Fruit fly (Drosophila melanogaster) Kc167 (cell line): ENCODE measurements around the gene Rint1.

Experiments used
- Myc ChIP-seq: fragments of >200 bp; optimal IDR thresholded peaks from 2 replicates; lab custom pipeline; 2017; ENCODE audit warnings: missing external identifiers
- Sin3A ChIP-seq: fragments of >200 bp; optimal IDR thresholded peaks from 2 replicates; lab custom pipeline; 2018; ENCODE audit warnings: missing external identifiers
- h ChIP-seq: fragments of >200 bp; optimal IDR thresholded peaks from 3 replicates; lab custom pipeline; 2018; ENCODE audit warnings: missing external identifiers
- insv ChIP-seq: fragments of >200 bp; optimal IDR thresholded peaks from 3 replicates; lab custom pipeline; 2018; ENCODE audit warnings: missing external identifiers
- psq ChIP-seq: fragments of >200 bp; optimal IDR thresholded peaks from 2 replicates; lab custom pipeline; 2017; ENCODE audit warnings: missing external identifiers
- ttk ChIP-seq: sonication (Bioruptor generic); optimal IDR thresholded peaks from 2 replicates; lab custom pipeline; 2017; ENCODE audit warnings: missing external identifiers

Rint1 gene

DNA sequence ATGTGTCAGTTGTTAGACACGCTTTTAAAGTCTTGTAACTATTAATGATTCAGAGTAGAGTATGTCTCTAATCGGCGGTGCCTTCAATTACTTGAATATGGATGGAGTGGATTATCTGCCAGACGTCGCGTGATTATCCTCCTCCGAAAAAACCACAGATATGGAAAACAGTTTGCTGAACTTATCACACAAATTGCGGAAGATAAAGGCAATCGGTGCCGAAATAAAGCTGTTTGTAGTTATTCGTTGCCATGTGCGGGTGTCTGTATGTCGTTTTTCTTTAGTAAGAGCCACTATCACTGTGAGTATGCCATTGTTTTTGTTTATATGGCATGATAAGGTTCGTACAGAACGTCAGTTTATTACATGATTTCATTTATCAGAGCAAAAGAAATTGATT lies 20.6 kb downstream of the Rint1 start:
- TF ChIP-seq h (lab: Kevin White, UChicago) (no peak), Sin3A (lab: Kevin White, UChicago) (no peak), Myc (lab: Kevin White, UChicago) (no peak), insv (lab: Kevin White, UChicago) (no peak)

DNA sequence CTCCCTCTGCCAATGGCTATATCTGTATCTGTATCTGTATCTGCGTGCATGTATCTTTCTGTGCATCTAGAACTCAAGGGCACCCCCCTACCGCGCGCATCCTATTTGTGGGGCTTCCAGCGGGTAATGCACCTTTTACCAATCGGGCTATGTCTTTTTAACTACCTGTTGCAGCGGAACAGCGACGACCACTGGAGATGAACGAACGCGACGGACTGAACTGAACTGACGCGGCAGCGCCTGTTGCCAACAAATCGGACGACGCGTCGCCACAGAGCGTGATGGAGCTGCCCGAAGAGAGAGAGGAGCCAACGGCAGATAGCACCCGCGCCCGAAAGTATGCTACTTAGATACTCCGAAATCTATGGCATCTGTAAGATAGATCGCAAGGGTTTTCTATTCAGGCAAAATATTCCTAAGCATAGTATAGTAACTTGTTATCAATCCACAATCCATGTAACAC lies 21.6 kb downstream of the Rint1 start, which contains the start of gene Cln7:
Gene Cln7, minus strand, starts transcription at position 219 of the 463 bp plus-strand sequence.
- TF ChIP-seq Sin3A (lab: Kevin White, UChicago) (no peak), psq (lab: Kevin White, UChicago) (no peak), Myc (lab: Kevin White, UChicago) (no peak), insv (lab: Kevin White, UChicago) (no peak), ttk (lab: Kevin White, UChicago) (no peak), h (lab: Kevin White, UChicago) (no peak)

DNA sequence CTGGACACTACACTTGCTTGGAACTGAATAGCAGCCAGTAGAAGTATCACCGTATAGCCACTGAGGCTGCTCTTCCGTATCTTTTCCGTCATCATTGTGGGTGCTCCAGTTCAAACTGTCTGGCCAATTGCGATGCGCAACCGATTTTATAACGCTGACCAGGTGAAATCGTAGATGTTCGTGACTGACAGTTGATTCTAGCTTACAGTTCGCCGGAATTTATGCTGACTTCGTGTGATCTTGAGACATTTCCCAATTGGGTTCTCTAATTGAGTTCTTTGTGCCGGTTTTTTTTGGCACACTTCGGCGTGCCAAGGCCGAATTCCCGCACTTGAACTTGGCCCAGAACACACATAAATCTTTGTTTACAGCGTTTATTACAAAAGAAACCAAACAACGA lies 23.5 kb downstream of the Rint1 start, which contains the start of gene CG14834:
Gene CG14834, minus strand, starts transcription at position 173 of the 400 bp plus-strand sequence.
- TF ChIP-seq h (lab: Kevin White, UChicago): no peak
- TF ChIP-seq Myc (lab: Kevin White, UChicago): no peak
- no peak for TF ChIP-seq psq (lab: Kevin White, UChicago)
- TF ChIP-seq Sin3A (lab: Kevin White, UChicago): no peak
- TF ChIP-seq insv (lab: Kevin White, UChicago): no peak
- no peak for TF ChIP-seq ttk (lab: Kevin White, UChicago)

DNA sequence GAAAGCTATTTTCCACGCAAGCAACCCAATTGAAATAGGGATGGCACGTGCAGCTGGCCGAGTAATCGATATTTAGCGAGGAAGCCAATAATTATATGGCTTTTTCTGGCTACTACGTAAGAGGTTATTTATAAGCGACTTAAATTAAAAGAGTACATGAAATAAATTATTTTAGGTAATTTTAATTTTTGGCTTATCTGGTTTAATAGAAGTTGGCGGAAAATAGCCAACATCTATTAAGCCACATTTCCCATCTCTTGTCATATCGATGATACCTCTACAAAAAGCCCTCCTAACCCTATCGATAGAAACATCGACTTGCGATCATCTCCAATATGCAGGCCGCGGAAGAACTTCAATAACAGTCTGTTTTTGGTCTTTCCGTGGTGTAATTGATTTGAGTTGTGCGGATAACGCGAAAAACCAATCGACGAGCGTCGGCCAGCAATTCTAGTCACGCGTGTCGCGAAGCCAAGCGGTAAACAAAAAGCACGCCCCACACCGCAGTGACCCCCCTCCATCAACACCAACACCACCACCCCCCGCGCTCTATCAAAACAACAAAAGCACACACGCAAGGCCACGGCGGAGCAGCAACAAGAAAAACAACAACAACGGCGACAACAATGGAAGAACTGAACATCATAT lies 24.7 kb downstream of the Rint1 start, which contains the start of the genes Srp19 and qm:
Gene Srp19, minus strand, starts transcription at position 51 of the 648 bp plus-strand sequence.
Gene qm, plus strand, starts transcription at position 330 of the 648 bp plus-strand sequence.
- no peak for TF ChIP-seq ttk (lab: Kevin White, UChicago)
- TF ChIP-seq Sin3A (lab: Kevin White, UChicago): no peak
- TF ChIP-seq psq (lab: Kevin White, UChicago): no peak
- no peak for TF ChIP-seq Myc (lab: Kevin White, UChicago)
- TF ChIP-seq insv (lab: Kevin White, UChicago): no peak

DNA sequence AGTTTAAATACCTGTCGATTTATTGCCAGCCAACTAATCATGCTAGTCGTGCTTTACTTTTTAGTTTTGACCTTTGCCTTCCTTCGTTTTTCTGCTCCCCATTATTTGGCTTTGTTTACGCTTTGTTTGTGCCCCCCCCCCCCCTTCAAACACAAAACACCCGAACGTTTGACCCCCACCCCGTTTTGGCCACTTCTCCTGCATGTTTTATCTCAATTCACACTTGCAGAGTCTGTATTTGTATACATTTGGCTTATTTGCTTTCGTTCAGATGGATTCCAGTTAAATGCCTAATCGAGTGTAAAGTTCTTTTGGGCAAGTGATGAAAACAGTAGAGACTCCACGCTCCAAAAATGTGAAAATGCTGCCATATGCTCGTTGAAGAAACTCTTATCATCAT lies 25.9 kb downstream of the Rint1 start:
- TF ChIP-seq ttk (lab: Kevin White, UChicago) (no peak), h (lab: Kevin White, UChicago) (no peak)

DNA sequence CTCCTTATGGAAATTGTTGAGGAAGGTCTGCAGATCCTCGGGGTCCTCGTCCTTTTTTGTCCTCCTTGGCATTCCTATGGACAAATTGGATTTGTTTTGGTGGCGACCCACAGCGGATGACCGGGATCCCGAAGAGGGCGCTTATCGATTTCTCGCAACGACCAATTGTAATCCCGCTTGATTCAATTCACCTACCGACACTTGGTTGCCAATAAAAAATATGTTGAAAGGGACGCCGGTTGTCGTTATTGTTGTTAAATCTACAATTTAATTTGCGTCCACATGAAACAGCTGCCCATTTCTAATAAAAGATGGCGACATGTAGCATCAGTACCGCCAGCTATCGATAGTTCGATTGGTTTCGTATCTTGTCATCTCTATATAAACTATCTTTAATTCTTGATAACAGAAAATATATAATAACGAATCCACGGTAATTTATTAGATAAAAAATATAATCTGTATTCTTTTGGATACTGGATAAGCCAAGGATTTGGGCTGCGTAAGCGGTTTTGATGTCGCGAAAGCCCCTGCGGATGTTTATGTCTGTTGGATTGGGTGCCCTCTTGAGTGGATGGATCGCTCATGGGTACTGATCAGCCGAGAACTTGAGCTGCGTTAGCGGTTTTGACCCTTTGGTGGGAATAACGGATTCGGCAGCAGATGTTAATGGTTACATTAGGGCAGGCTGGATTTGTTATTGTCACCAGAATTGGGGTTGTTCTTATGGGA lies 33.1 kb downstream of the Rint1 start, which contains the start of gene CTCF:
Gene CTCF, minus strand, starts transcription at position 328 of the 732 bp plus-strand sequence.
- TF ChIP-seq psq (lab: Kevin White, UChicago) (no peak), ttk (lab: Kevin White, UChicago) (no peak), insv (lab: Kevin White, UChicago) (no peak), h (lab: Kevin White, UChicago) (no peak), Myc (lab: Kevin White, UChicago) (no peak), Sin3A (lab: Kevin White, UChicago) (no peak)

DNA sequence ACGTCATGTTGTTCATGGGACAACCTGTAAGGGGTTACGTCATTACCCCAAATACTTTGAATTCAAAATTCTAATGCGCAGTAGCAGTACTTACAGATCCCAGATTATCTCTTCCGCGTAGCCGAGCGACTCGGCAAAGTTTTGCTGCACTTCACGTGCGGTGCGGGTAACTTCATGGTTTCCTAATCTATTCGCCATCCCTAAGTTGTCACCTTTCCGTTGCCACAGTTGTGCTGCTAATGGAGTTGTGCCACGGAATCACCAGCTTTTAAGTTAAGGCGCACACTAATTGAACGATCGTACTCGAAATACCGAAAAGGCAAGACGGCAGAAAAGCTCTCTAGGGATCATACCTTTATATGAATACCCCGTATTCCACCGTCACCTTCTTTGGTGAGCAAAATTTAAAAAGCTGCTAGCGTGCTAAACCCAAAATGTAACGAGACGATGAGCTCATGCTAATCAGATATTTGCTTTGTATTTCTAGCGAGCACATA lies 36.5 kb downstream of the Rint1 start, which contains the start of gene pst:
Gene pst, minus strand, starts transcription at position 437 of the 497 bp plus-strand sequence.
- TF ChIP-seq insv (lab: Kevin White, UChicago): no peak

DNA sequence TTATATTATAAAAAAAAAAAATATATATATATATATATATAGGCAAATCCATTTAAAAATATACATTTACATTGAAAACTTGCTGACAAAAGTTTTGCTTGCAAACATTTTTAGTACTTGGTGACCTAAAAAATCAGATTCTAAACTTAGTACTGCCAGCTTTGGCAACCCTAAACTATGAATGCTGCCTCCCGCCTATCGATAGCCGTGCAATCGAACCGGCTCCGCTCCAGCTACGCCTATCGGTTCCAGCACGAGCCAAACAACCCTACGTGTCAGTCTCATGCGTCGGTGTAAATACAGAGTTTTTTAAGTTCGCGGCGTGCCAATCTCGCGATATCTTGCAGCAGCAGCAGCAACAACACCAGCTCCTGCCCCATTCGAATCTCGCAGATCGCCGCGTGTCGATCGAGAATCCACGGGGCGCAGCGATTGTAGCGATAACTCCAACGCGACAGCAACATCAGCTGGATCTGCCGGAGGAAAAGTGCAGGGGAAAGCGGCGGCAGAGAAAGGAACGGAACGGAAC lies 37.0 kb downstream of the Rint1 start, which contains the start of gene Sec63:
Gene Sec63, plus strand, starts transcription at position 238 of the 529 bp plus-strand sequence.
- TF ChIP-seq h (lab: Kevin White, UChicago): no peak
- no peak for TF ChIP-seq Myc (lab: Kevin White, UChicago)
- no peak for TF ChIP-seq ttk (lab: Kevin White, UChicago)
- TF ChIP-seq psq (lab: Kevin White, UChicago): no peak
- TF ChIP-seq Sin3A (lab: Kevin White, UChicago): no peak
- TF ChIP-seq insv (lab: Kevin White, UChicago): no peak

DNA sequence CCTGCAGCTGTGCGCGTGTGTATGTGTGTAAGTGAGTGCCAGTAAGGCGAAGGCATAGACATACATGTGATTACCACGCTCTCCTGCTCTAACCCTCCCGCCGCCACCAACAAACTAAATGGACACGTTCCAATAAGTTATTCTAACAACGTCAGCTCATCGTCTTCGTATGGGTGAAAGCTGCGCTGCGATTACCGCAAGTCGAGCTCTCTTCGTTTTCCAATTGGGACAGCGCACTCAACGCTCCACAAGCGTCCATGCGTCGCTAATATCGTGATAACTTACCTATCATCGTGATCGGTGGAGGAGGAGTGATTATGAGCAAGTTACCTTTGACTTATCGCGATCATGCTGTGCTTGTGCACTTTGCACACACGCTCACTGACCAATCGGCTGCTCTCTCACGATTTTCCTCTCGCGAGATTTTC lies 37.7 kb downstream of the Rint1 start:
- TF ChIP-seq Myc (lab: Kevin White, UChicago) (no peak), psq (lab: Kevin White, UChicago) (no peak), Sin3A (lab: Kevin White, UChicago) (no peak), h (lab: Kevin White, UChicago) (no peak), insv (lab: Kevin White, UChicago) (no peak), ttk (lab: Kevin White, UChicago) (no peak)

DNA sequence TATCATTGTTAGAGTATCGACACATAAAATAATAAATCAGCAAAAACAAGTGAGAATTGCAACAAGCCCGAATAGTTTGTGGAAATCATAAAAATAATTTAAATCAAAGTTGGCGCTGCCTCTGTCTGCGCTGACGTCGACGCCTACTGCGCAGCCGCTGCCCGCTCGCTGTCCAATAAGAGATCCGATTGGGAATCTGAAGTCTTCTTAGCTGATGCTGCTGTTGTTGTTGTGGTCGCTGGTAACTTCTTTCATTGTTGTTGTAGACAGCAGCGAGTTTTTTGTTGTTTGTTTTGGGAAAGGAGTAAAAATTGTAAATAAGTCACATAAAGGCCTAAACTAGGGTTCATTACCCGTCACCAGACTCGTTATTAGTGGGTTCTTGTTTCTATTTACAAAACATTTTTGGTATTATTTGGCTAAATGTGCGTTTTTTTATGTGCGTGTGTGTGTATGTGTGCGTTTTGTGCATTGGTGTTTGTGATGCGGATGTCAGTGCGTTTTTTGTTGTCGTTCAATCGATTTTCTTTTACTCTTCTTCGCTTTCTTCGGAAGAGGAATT lies 41.4 kb downstream of the Rint1 start:
- TF ChIP-seq Sin3A (lab: Kevin White, UChicago) (no peak), h (lab: Kevin White, UChicago) (no peak), Myc (lab: Kevin White, UChicago) (no peak), insv (lab: Kevin White, UChicago) (no peak), psq (lab: Kevin White, UChicago) (no peak), ttk (lab: Kevin White, UChicago) (no peak)
